Worm (Caenorhabditis elegans) whole organism, late embryonic: ENCODE data around the gene F59A1.6.

Experiments
- C38D4.7 ChIP-seq: fragments of 200-800 bp; sonication (Bioruptor generic); optimal IDR thresholded peaks from 2 replicates; lab custom pipeline; 2018; ENCODE audit warnings: mild to moderate bottlenecking, missing genetic modification characterization, moderate library complexity, missing compliant biosample characterization
- Y22D7AL.16 ChIP-seq: sonication (generic microtip); optimal IDR thresholded peaks from 2 replicates; lab custom pipeline; 2016; ENCODE audit warnings: missing genetic modification characterization, missing compliant biosample characterization
- ama-1 ChIP-seq: fragments of 150-350 bp; optimal IDR thresholded peaks from 2 replicates; lab custom pipeline; 2014
- mec-3 ChIP-seq: sonication (generic microtip); optimal IDR thresholded peaks from 2 replicates; lab custom pipeline; 2016; ENCODE audit warnings: borderline replicate concordance, missing genetic modification characterization, missing compliant biosample characterization
- nfya-1 ChIP-seq: sonication (generic microtip); optimal IDR thresholded peaks from 2 replicates; lab custom pipeline; 2017; ENCODE audit warnings: missing genetic modification characterization, mild to moderate bottlenecking, missing compliant biosample characterization, antibody characterized with exemption, moderate library complexity
- pag-3 ChIP-seq: sonication (generic microtip); optimal IDR thresholded peaks from 2 replicates; lab custom pipeline; 2016; ENCODE audit warnings: missing compliant biosample characterization, missing genetic modification characterization, borderline replicate concordance
- pha-4 ChIP-seq: fragments of 150-350 bp; optimal IDR thresholded peaks from 2 replicates; lab custom pipeline; 2018; ENCODE audit warnings: missing biosample characterization, missing genetic modification reagents, missing genetic modification characterization
- rnt-1 ChIP-seq: sonication (generic microtip); optimal IDR thresholded peaks from 2 replicates; lab custom pipeline; 2016; ENCODE audit warnings: missing genetic modification characterization, missing compliant biosample characterization
- unc-55 ChIP-seq: sonication (generic microtip); optimal IDR thresholded peaks from 2 replicates; lab custom pipeline; 2017; ENCODE audit warnings: missing biosample characterization, missing genetic modification reagents, missing genetic modification characterization
- ztf-16 ChIP-seq: sonication (generic microtip); optimal IDR thresholded peaks from 2 replicates; lab custom pipeline; 2017; ENCODE audit warnings: missing genetic modification characterization, missing compliant biosample characterization

ce11 chrV:17660003-17660402 is 24.9 kb upstream of the F59A1.6 start, which contains the start of gene dgat-2:
- no peak for TF ChIP-seq ama-1 (lab: Kevin White, UChicago)
- no peak for TF ChIP-seq nfya-1
- TF ChIP-seq pha-4 (tag; lab: Kevin White, UChicago), result no peak
- no peak for TF ChIP-seq ztf-16 (tag; lab: Kevin White, UChicago)
- TF ChIP-seq Y22D7AL.16 (tag; lab: Kevin White, UChicago), result no peak
- TF ChIP-seq C38D4.7 (GFP tag; lab: Kevin White, UChicago), result no peak
- TF ChIP-seq rnt-1 (tag; lab: Kevin White, UChicago), result no peak
- no peak for TF ChIP-seq unc-55 (GFP tag; lab: Kevin White, UChicago)
- TF ChIP-seq pag-3 (tag; lab: Kevin White, UChicago), result no peak
- no peak for TF ChIP-seq mec-3
